Worm (Caenorhabditis elegans) whole organism, midembryonic: ENCODE data around the gene lin-32.

ENCODE experiments used
- T22C8.4 ChIP-seq: fragments of 200-800 bp; sonication (Bioruptor generic); IDR thresholded peaks from 2 replicates; pipeline ENCODE4 v1.3.6; 2022; ENCODE audit warnings: missing genetic modification characterization, missing compliant biosample characterization
- cog-1 ChIP-seq: sonication (generic microtip); optimal IDR thresholded peaks from 2 replicates; lab custom pipeline; 2016; ENCODE audit warnings: missing genetic modification characterization, missing compliant biosample characterization
- flt-1 ChIP-seq: fragments of 200-800 bp; sonication (Bioruptor generic); IDR thresholded peaks from 2 replicates; pipeline ENCODE4 v1.3.6; 2022; ENCODE audit warnings: missing genetic modification characterization, missing compliant biosample characterization
- klf-2 ChIP-seq: fragments of 200-800 bp; sonication (Bioruptor generic); conservative IDR thresholded peaks from 2 replicates; pipeline ENCODE4 v1.3.6; 2022; ENCODE audit warnings: missing genetic modification reagents, missing genetic modification characterization, missing compliant biosample characterization
- med-1 ChIP-seq: sonication (generic microtip); optimal IDR thresholded peaks from 2 replicates; lab custom pipeline; 2017; ENCODE audit warnings: missing genetic modification characterization, mild to moderate bottlenecking, missing compliant biosample characterization, antibody characterized with exemption, missing genetic modification reagents; ENCODE audit not compliant: insufficient read depth
- ref-1 ChIP-seq: fragments of 200-800 bp; sonication (Bioruptor generic); conservative IDR thresholded peaks from 2 replicates; pipeline ENCODE4 v1.3.6; 2022; ENCODE audit warnings: missing genetic modification reagents, missing genetic modification characterization, missing compliant biosample characterization
- tab-1 ChIP-seq: fragments of 200-800 bp; sonication (Bioruptor generic); IDR thresholded peaks from 2 replicates; pipeline ENCODE4 v1.3.6; 2022; ENCODE audit warnings: missing genetic modification characterization, missing compliant biosample characterization
- ztf-23 ChIP-seq: fragments of 200-800 bp; sonication (Bioruptor generic); IDR thresholded peaks from 2 replicates; pipeline ENCODE4 v1.3.6; 2022; ENCODE audit warnings: missing genetic modification reagents, missing genetic modification characterization, missing compliant biosample characterization
- ztf-29 ChIP-seq: fragments of 200-800 bp; sonication (Bioruptor generic); IDR thresholded peaks from 2 replicates; pipeline ENCODE4 v1.3.6; 2022; ENCODE audit warnings: missing genetic modification reagents, missing genetic modification characterization, missing compliant biosample characterization

ce11 chrX:2188885-2189284 is 41.0 kb downstream of the lin-32 start:
- no peak for TF ChIP-seq ztf-29 (GFP tag; lab: Robert Waterston, UW)
- TF ChIP-seq tab-1: no peak
- TF ChIP-seq ref-1 (GFP tag; lab: Robert Waterston, UW): no peak
- no peak for TF ChIP-seq flt-1 (GFP tag; lab: Robert Waterston, UW)
- no peak for TF ChIP-seq cog-1 (tag; lab: Kevin White, UChicago)
- TF ChIP-seq med-1 (GFP tag; lab: Kevin White, UChicago): no peak
- TF ChIP-seq T22C8.4 (GFP tag; lab: Robert Waterston, UW): no peak
- TF ChIP-seq ztf-23 (GFP tag; lab: Robert Waterston, UW): no peak
- TF ChIP-seq klf-2 (GFP tag; lab: Robert Waterston, UW): no peak
